Worm (Caenorhabditis elegans) whole organism, young adult: ENCODE results near the gene W07G4.1.

ENCODE experiments used
- B0261.1 ChIP-seq: sonication (generic microtip); optimal IDR thresholded peaks from 2 replicates; lab custom pipeline; 2016; ENCODE audit warnings: mild to moderate bottlenecking, missing genetic modification characterization, moderate library complexity, missing compliant biosample characterization
- B0336.3 ChIP-seq: fragments of 200-800 bp; sonication (Bioruptor generic); IDR thresholded peaks from 2 replicates; pipeline ENCODE4 v1.3.6; 2022; ENCODE audit warnings: missing genetic modification characterization, missing compliant biosample characterization
- C06A6.2 ChIP-seq: fragments of 200-800 bp; sonication (Bioruptor generic); conservative IDR thresholded peaks from 2 replicates; pipeline ENCODE4 v1.3.6; 2022; ENCODE audit warnings: missing genetic modification characterization, missing compliant biosample characterization
- F33H1.4 ChIP-seq: fragments of 200-800 bp; sonication (Bioruptor generic); IDR thresholded peaks from 2 replicates; pipeline ENCODE4 v1.3.6; 2022; ENCODE audit warnings: missing genetic modification reagents, missing genetic modification characterization, missing compliant biosample characterization
- F37B4.10 ChIP-seq: fragments of 200-800 bp; sonication (Bioruptor generic); IDR thresholded peaks from 2 replicates; pipeline ENCODE4 v1.3.6; 2022; ENCODE audit warnings: missing genetic modification characterization, missing compliant biosample characterization
- Y53G8AR.9 ChIP-seq: fragments of 200-800 bp; sonication (Bioruptor generic); conservative IDR thresholded peaks from 2 replicates; pipeline ENCODE4 v1.3.6; 2022; ENCODE audit warnings: missing genetic modification reagents, missing genetic modification characterization, missing compliant biosample characterization
- Y79H2A.3 ChIP-seq: fragments of 200-800 bp; sonication (Bioruptor generic); conservative IDR thresholded peaks from 2 replicates; pipeline ENCODE4 v1.3.6; 2022; ENCODE audit warnings: missing genetic modification reagents, missing genetic modification characterization, missing compliant biosample characterization
- Y95B8A.8 ChIP-seq: fragments of 200-800 bp; sonication (Bioruptor generic); IDR thresholded peaks from 2 replicates; pipeline ENCODE4 v1.3.6; 2022; ENCODE audit warnings: missing genetic modification reagents, missing genetic modification characterization, missing compliant biosample characterization
- akir-1 ChIP-seq: fragments of 200-800 bp; sonication (Bioruptor generic); optimal IDR thresholded peaks from 2 replicates; lab custom pipeline; 2018; ENCODE audit warnings: mild to moderate bottlenecking, missing genetic modification characterization, moderate library complexity, missing compliant biosample characterization
- ama-1 ChIP-seq, 3 experiments: fragments of 150-350 bp in 1 of 3; sonication (generic microtip) in 2 of 3; optimal IDR thresholded peaks; 2 replicates each; lab custom pipeline; 2014 to 2018; ENCODE audit warnings: missing biosample characterization in 2 of 3, missing genetic modification characterization in 2 of 3, missing genetic modification reagents in 2 of 3
- aptf-3 ChIP-seq: fragments of 200-800 bp; sonication (Bioruptor generic); IDR thresholded peaks from 2 replicates; pipeline ENCODE4 v1.3.6; 2022; ENCODE audit warnings: missing genetic modification characterization, missing compliant biosample characterization
- atf-7 ChIP-seq: sonication (generic microtip); optimal IDR thresholded peaks from 2 replicates; lab custom pipeline; 2017; ENCODE audit warnings: mild to moderate bottlenecking, missing genetic modification characterization, missing compliant biosample characterization
- cebp-1 ChIP-seq, 2 experiments: fragments of 200-800 bp in 1 of 2; sonication (Bioruptor generic) in 1 of 2; sonication (generic microtip) in 1 of 2; IDR thresholded peaks in 1 of 2; optimal IDR thresholded peaks in 1 of 2; 2 replicates each; pipeline versions ENCODE4 v1.3.6 to Lab custom; 2017 to 2022; ENCODE audit warnings: missing compliant biosample characterization in 2 of 2, missing genetic modification characterization in 2 of 2, mild to moderate bottlenecking in 1 of 2, missing genetic modification reagents in 1 of 2, moderate library complexity in 1 of 2
- ceh-27 ChIP-seq: fragments of 200-800 bp; sonication (Bioruptor generic); optimal IDR thresholded peaks from 2 replicates; lab custom pipeline; 2018; ENCODE audit warnings: mild to moderate bottlenecking, missing genetic modification characterization, moderate library complexity, missing compliant biosample characterization
- ceh-40 ChIP-seq: fragments of 200-800 bp; sonication (Bioruptor generic); IDR thresholded peaks from 2 replicates; pipeline ENCODE4 v1.3.6; 2022; ENCODE audit warnings: missing genetic modification characterization, missing compliant biosample characterization
- die-1 ChIP-seq: sonication (generic microtip); optimal IDR thresholded peaks from 2 replicates; lab custom pipeline; 2016; ENCODE audit warnings: missing genotype, mild to moderate bottlenecking, missing genetic modification characterization, missing compliant biosample characterization
- efl-1 ChIP-seq: fragments of 150-350 bp; optimal IDR thresholded peaks from 2 replicates; lab custom pipeline; 2014; ENCODE audit warnings: missing biosample characterization, missing genetic modification reagents, missing genetic modification characterization
- egrh-3 ChIP-seq: fragments of 200-800 bp; sonication (Bioruptor generic); IDR thresholded peaks from 2 replicates; pipeline ENCODE4 v1.3.6; 2022; ENCODE audit warnings: missing genetic modification reagents, missing genetic modification characterization, missing compliant biosample characterization
- ekl-4 ChIP-seq: fragments of 200-800 bp; sonication (Bioruptor generic); IDR thresholded peaks from 2 replicates; pipeline ENCODE4 v1.3.6; 2022; ENCODE audit warnings: missing genetic modification reagents, missing genetic modification characterization, missing compliant biosample characterization
- him-1 ChIP-seq: sonication (generic microtip); optimal IDR thresholded peaks from 2 replicates; lab custom pipeline; 2016; ENCODE audit warnings: missing genotype, missing genetic modification reagents, missing genetic modification characterization, missing compliant biosample characterization
- hlh-26 ChIP-seq: fragments of 200-800 bp; sonication (Bioruptor generic); conservative IDR thresholded peaks from 2 replicates; pipeline ENCODE4 v1.3.6; 2022; ENCODE audit warnings: missing genetic modification reagents, missing genetic modification characterization, missing compliant biosample characterization
- hmg-1.2 ChIP-seq: fragments of 200-800 bp; sonication (Bioruptor generic); IDR thresholded peaks from 2 replicates; pipeline ENCODE4 v1.3.6; 2022; ENCODE audit warnings: missing genetic modification reagents, missing genetic modification characterization, missing compliant biosample characterization
- hmg-20 ChIP-seq: fragments of 200-800 bp; sonication (Bioruptor generic); IDR thresholded peaks from 2 replicates; pipeline ENCODE4 v1.3.6; 2022; ENCODE audit warnings: missing genetic modification reagents, missing genetic modification characterization, missing compliant biosample characterization
- hsf-1 ChIP-seq: fragments of 200-800 bp; sonication (Bioruptor generic); IDR thresholded peaks from 2 replicates; pipeline ENCODE4 v1.3.6; 2022; ENCODE audit warnings: missing genetic modification reagents, missing genetic modification characterization, missing compliant biosample characterization
- let-607 ChIP-seq, 2 experiments: fragments of 200-800 bp in 1 of 2; sonication (Bioruptor generic) in 1 of 2; sonication (generic microtip) in 1 of 2; optimal IDR thresholded peaks; 2 replicates each; lab custom pipeline; 2016 to 2018; ENCODE audit warnings: mild to moderate bottlenecking in 2 of 2, missing compliant biosample characterization in 2 of 2, missing genetic modification characterization in 2 of 2, moderate library complexity in 2 of 2, missing genotype in 1 of 2
- lsl-1 ChIP-seq: fragments of 200-800 bp; sonication (Bioruptor generic); optimal IDR thresholded peaks from 2 replicates; lab custom pipeline; 2018; ENCODE audit warnings: mild to moderate bottlenecking, missing genetic modification characterization, moderate library complexity, missing compliant biosample characterization
- lsy-27 ChIP-seq: sonication (generic microtip); optimal IDR thresholded peaks from 2 replicates; lab custom pipeline; 2017; ENCODE audit warnings: missing genetic modification characterization, mild to moderate bottlenecking, missing compliant biosample characterization, antibody characterized with exemption, missing genotype, borderline replicate concordance; ENCODE audit not compliant: insufficient read depth
- madf-8 ChIP-seq: fragments of 200-800 bp; sonication (Bioruptor generic); conservative IDR thresholded peaks from 2 replicates; pipeline ENCODE4 v1.3.6; 2022; ENCODE audit warnings: missing genetic modification reagents, missing genetic modification characterization, missing compliant biosample characterization
- mel-28 ChIP-seq: sonication (generic microtip); optimal IDR thresholded peaks from 2 replicates; lab custom pipeline; 2016; ENCODE audit warnings: borderline replicate concordance, mild to moderate bottlenecking, missing genetic modification characterization, missing compliant biosample characterization
- nhr-120 ChIP-seq: fragments of 200-800 bp; sonication (Bioruptor generic); IDR thresholded peaks from 2 replicates; pipeline ENCODE4 v1.3.6; 2022; ENCODE audit warnings: missing genetic modification characterization, missing compliant biosample characterization
- nhr-80 ChIP-seq: sonication (generic microtip); optimal IDR thresholded peaks from 2 replicates; lab custom pipeline; 2016; ENCODE audit warnings: missing genetic modification characterization, missing compliant biosample characterization
- snpc-1.1 ChIP-seq: sonication (generic microtip); optimal IDR thresholded peaks from 2 replicates; lab custom pipeline; 2017; ENCODE audit warnings: missing genetic modification characterization, mild to moderate bottlenecking, missing compliant biosample characterization, antibody characterized with exemption, moderate library complexity, missing genotype, missing genetic modification reagents; ENCODE audit not compliant: insufficient read depth
- snpc-4 ChIP-seq, 5 experiments: fragments of 150-350 bp in 1 of 5; sonication (generic microtip) in 4 of 5; optimal IDR thresholded peaks; 2 replicates each; lab custom pipeline; 2014 to 2018; ENCODE audit warnings: missing genetic modification characterization in 5 of 5, missing biosample characterization in 3 of 5, antibody characterized with exemption in 2 of 5, mild to moderate bottlenecking in 2 of 5, missing compliant biosample characterization in 2 of 5, missing genotype in 2 of 5, moderate library complexity in 2 of 5, missing genetic modification reagents in 1 of 5
- tbp1 ChIP-seq: fragments of 200-800 bp; sonication (Bioruptor generic); optimal IDR thresholded peaks from 2 replicates; lab custom pipeline; 2018; ENCODE audit warnings: mild to moderate bottlenecking, missing genetic modification characterization, missing compliant biosample characterization
- unc-62 ChIP-seq: fragments of 150-350 bp; optimal IDR thresholded peaks from 2 replicates; lab custom pipeline; 2014; ENCODE audit warnings: missing biosample characterization, missing genetic modification reagents, missing genetic modification characterization
- ztf-25 ChIP-seq: fragments of 200-800 bp; sonication (Bioruptor generic); IDR thresholded peaks from 2 replicates; pipeline ENCODE4 v1.3.6; 2022; ENCODE audit warnings: missing genetic modification reagents, missing genetic modification characterization, missing compliant biosample characterization
- ztf-26 ChIP-seq: sonication (generic microtip); optimal IDR thresholded peaks from 2 replicates; lab custom pipeline; 2017; ENCODE audit warnings: missing genetic modification characterization, missing compliant biosample characterization

Gene W07G4.1

DNA sequence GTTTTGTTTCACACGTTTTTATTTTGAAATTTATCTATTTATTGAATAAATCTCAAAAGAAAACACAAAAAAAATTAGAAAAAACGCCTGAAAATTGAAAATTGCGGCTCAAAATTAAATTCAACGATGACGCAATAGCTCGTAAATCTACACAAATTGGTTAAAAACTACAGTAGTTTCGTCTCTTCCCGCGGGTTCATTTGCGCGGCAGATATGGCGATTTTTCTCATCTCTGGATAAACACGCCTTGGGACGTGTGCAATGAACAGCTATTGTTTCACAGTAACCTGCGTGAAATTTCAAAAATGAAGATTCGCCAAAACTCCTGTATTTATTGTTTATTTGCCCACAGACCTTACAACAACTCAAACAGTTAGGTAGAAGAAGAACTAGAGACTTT is 24.1 kb upstream of the W07G4.1 start (continued):
- TF ChIP-seq hlh-26 (GFP tag; lab: Robert Waterston, UW) = no peak
- no peak for TF ChIP-seq ztf-26 (tag; lab: Kevin White, UChicago)
- TF ChIP-seq ztf-25 (GFP tag; lab: Robert Waterston, UW) = no peak
- TF ChIP-seq nhr-120 = no peak
- TF ChIP-seq Y95B8A.8 (GFP tag; lab: Robert Waterston, UW) = no peak
- no peak for TF ChIP-seq let-607 (tag; optimal IDR thresholded peaks at IDR 0.05; lab: Kevin White, UChicago)
- TF ChIP-seq Y53G8AR.9 (GFP tag; lab: Robert Waterston, UW) = no peak
- no peak for TF ChIP-seq Y79H2A.3 (GFP tag; lab: Robert Waterston, UW)
- TF ChIP-seq him-1 = no peak
- TF ChIP-seq ceh-40 (GFP tag; lab: Robert Waterston, UW) = no peak
- no peak for TF ChIP-seq mel-28 (tag; lab: Kevin White, UChicago)
- TF ChIP-seq lsl-1 (GFP tag; lab: Kevin White, UChicago) = peak; percentile 73
- TF ChIP-seq snpc-4 (GFP tag; optimal IDR thresholded peaks at IDR 0.05; lab: Kevin White, UChicago) = no peak
- TF ChIP-seq snpc-4 (tag; optimal IDR thresholded peaks at IDR 0.05; lab: Kevin White, UChicago) = no peak
- TF ChIP-seq F33H1.4 (GFP tag; lab: Robert Waterston, UW) = peak; percentile 47; the same call in 1 of the 2 replicates
- TF ChIP-seq B0336.3 (GFP tag; lab: Robert Waterston, UW) = no peak
- no peak for TF ChIP-seq akir-1 (GFP tag; lab: Kevin White, UChicago)
- TF ChIP-seq hmg-20 (GFP tag; lab: Robert Waterston, UW) = no peak
- no peak for TF ChIP-seq ekl-4 (GFP tag; lab: Robert Waterston, UW)
- no peak for TF ChIP-seq ama-1 (optimal IDR thresholded peaks at IDR 0.05; lab: Kevin White, UChicago)
- TF ChIP-seq ama-1 (GFP tag; optimal IDR thresholded peaks at IDR 0.05; lab: Kevin White, UChicago) = no peak
- TF ChIP-seq hsf-1 (GFP tag; lab: Robert Waterston, UW) = no peak
- peak; percentile 56 for TF ChIP-seq madf-8
- TF ChIP-seq F37B4.10 = no peak
- peak; percentile 24 for TF ChIP-seq efl-1
- TF ChIP-seq snpc-1.1 (tag; lab: Kevin White, UChicago) = no peak
- TF ChIP-seq lsy-27 = no peak
- TF ChIP-seq, all 124 proteins: peak for 7

ce11 chrV:13009843-13010242 is 23.5 kb upstream of the W07G4.1 start:
- TF ChIP-seq unc-62 (GFP tag; lab: Kevin White, UChicago) (no peak), C06A6.2 (no peak), die-1 (tag; lab: Kevin White, UChicago) (no peak), aptf-3 (GFP tag; lab: Robert Waterston, UW) (no peak), nhr-80 (tag; lab: Kevin White, UChicago) (peak; percentile 13), hmg-1.2 (GFP tag; lab: Robert Waterston, UW) (peak; percentile 54; the same call in 1 of the 2 replicates)

DNA sequence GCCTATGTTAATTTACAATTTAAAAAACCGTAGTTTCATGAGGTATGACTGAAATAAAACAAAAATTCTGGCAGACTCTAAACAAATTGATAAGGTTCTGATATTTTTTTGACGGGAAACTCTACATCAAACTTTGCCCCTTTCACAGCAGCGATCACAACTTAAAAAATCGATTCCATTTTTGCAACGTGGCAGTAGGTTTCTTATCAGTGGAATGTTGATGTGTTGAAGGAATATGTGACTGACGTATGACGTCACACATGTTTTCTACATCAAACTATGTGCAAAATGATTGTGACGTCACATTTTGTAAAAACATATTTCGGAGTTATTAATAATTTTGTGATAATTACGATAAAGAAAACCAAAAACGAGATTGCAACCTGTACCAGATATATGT is 21.4 kb upstream of the W07G4.1 start:
- TF ChIP-seq nhr-80 (tag; lab: Kevin White, UChicago) (peak; percentile 69), atf-7 (tag; lab: Kevin White, UChicago) (peak; percentile 87), tbp1 (GFP tag; lab: Kevin White, UChicago) (peak; percentile 1), die-1 (tag; lab: Kevin White, UChicago) (no peak), B0261.1 (tag; lab: Kevin White, UChicago) (no peak), unc-62 (GFP tag; lab: Kevin White, UChicago) (peak; percentile 22), egrh-3 (GFP tag; lab: Robert Waterston, UW) (no peak), cebp-1 (GFP tag; IDR thresholded peaks at IDR 0.05; lab: Robert Waterston, UW) (no peak), cebp-1 (tag; optimal IDR thresholded peaks at IDR 0.05; lab: Kevin White, UChicago) (peak; percentile 23), ceh-27 (GFP tag; lab: Kevin White, UChicago) (no peak), let-607 (tag; optimal IDR thresholded peaks at IDR 0.05; lab: Kevin White, UChicago) (peak; percentile 58 to 92)
